Fruit fly (Drosophila melanogaster): ENCODE results near the gene CG9917.

CG9917 gene

dm6 chrX:16277878-16278506 is 45.0 kb downstream of the CG9917 start, which contains the start of gene eas (continued):
- TF ChIP-seq HHEX (GFP tag; optimal IDR thresholded peaks at IDR 0.05) (no peak), TFAM (GFP tag; optimal IDR thresholded peaks at IDR 0.05) (no peak), CG12942 (GFP tag; optimal IDR thresholded peaks at IDR 0.05) (no peak), Xbp1 (GFP tag; optimal IDR thresholded peaks at IDR 0.05) (peak; percentile 27), CG17186 (GFP tag; optimal IDR thresholded peaks at IDR 0.05) (peak; percentile 81), Drgx (GFP tag; IDR thresholded peaks at IDR 0.05) (no peak), Sin3A (optimal IDR thresholded peaks at IDR 0.05) (peak; percentile 92), CG14860 (GFP tag; IDR thresholded peaks at IDR 0.05; ENCODE audit: partially characterized antibody) (peak; percentile 59), Dad (GFP tag; optimal IDR thresholded peaks at IDR 0.05) (no peak), CG43689 (GFP tag; IDR thresholded peaks at IDR 0.05) (no peak), trem (tag; optimal IDR thresholded peaks at IDR 0.05) (peak; percentile 48), tgo (GFP tag; IDR thresholded peaks at IDR 0.05) (no peak), tap (tag; optimal IDR thresholded peaks at IDR 0.05) (no peak), sc (optimal IDR thresholded peaks at IDR 0.05) (no peak), sc (GFP tag; optimal IDR thresholded peaks at IDR 0.05) (no peak), NC2β (GFP tag; optimal IDR thresholded peaks at IDR 0.05) (no peak), ssp (GFP tag; IDR thresholded peaks at IDR 0.05) (peak; percentile 50; the same call in 1 of the 2 replicates), CG14965 (GFP tag; optimal IDR thresholded peaks at IDR 0.05; ENCODE audit: borderline replicate concordance) (no peak), gcm (GFP tag; optimal IDR thresholded peaks at IDR 0.05) (no peak), CG7839 (tag; optimal IDR thresholded peaks at IDR 0.05) (no peak), CG10959 (GFP tag; IDR thresholded peaks at IDR 0.05) (no peak), C15 (GFP tag; IDR thresholded peaks at IDR 0.05) (no peak), cg (GFP tag; optimal IDR thresholded peaks at IDR 0.05) (no peak), CG18262 (tag; optimal IDR thresholded peaks at IDR 0.05) (no peak), CG6272 (GFP tag; IDR thresholded peaks at IDR 0.05) (no peak), otp (GFP tag; IDR thresholded peaks at IDR 0.05) (0 out of 3 replicates have a peak, but pooled peaks have one; percentile 14), Camta (GFP tag; optimal IDR thresholded peaks at IDR 0.05) (no peak), Rx (GFP tag; IDR thresholded peaks at IDR 0.05) (no peak), MTF-1 (GFP tag; optimal IDR thresholded peaks at IDR 0.05; ENCODE audit: borderline replicate concordance) (no peak), CG18011 (GFP tag; optimal IDR thresholded peaks at IDR 0.05) (no peak), CG5953 (GFP tag; IDR thresholded peaks at IDR 0.05) (no peak), slou (GFP tag; optimal IDR thresholded peaks at IDR 0.05) (no peak), CG7556 (GFP tag; optimal IDR thresholded peaks at IDR 0.05) (no peak), pros (GFP tag; optimal IDR thresholded peaks at IDR 0.05) (no peak), Fer3 (tag; optimal IDR thresholded peaks at IDR 0.05) (no peak), CG13123 (GFP tag; optimal IDR thresholded peaks at IDR 0.05) (no peak), en (GFP tag; optimal IDR thresholded peaks at IDR 0.05) (no peak), chn (GFP tag; optimal IDR thresholded peaks at IDR 0.05) (peak; percentile 27), Deaf1 (tag; optimal IDR thresholded peaks at IDR 0.05) (peak; percentile 65), CG2116 (GFP tag; optimal IDR thresholded peaks at IDR 0.05) (peak; percentile 72), CG13775 (GFP tag; optimal IDR thresholded peaks at IDR 0.05) (no peak), B-H2 (GFP tag; optimal IDR thresholded peaks at IDR 0.05) (no peak), crc (GFP tag; optimal IDR thresholded peaks at IDR 0.05) (no peak), CG34224 (GFP tag; IDR thresholded peaks at IDR 0.05; ENCODE audit: partially characterized antibody) (peak; percentile 70), knrl (GFP tag; IDR thresholded peaks at IDR 0.05; ENCODE audit: partially characterized antibody) (peak; percentile 66), CrebB (tag; optimal IDR thresholded peaks at IDR 0.05) (no peak), bowl (GFP tag; IDR thresholded peaks at IDR 0.05) (no peak), CG18476 (GFP tag; optimal IDR thresholded peaks at IDR 0.05) (no peak), Hr78 (GFP tag; optimal IDR thresholded peaks at IDR 0.05) (no peak), CG11093 (GFP tag; IDR thresholded peaks at IDR 0.05) (no peak), ato (GFP tag; IDR thresholded peaks at IDR 0.05; ENCODE audit: partially characterized antibody) (peak; percentile 64)
